Worm (Caenorhabditis elegans) whole organism, young adult: ENCODE results near the gene pals-37.

ENCODE experiments used
- C17E4.6 ChIP-seq: fragments of 200-800 bp; sonication (Bioruptor generic); IDR thresholded peaks from 2 replicates; pipeline ENCODE4 v1.3.6; 2022; ENCODE audit warnings: missing genetic modification reagents, missing genetic modification characterization, missing compliant biosample characterization
- D2030.7 ChIP-seq: fragments of 200-800 bp; sonication (Bioruptor generic); IDR thresholded peaks from 2 replicates; pipeline ENCODE4 v1.3.6; 2022; ENCODE audit warnings: missing genetic modification reagents, missing genetic modification characterization, missing compliant biosample characterization
- F23B12.7 ChIP-seq: sonication (generic microtip); optimal IDR thresholded peaks from 2 replicates; lab custom pipeline; 2017; ENCODE audit warnings: missing genetic modification characterization, mild to moderate bottlenecking, missing compliant biosample characterization, antibody characterized with exemption, moderate library complexity; ENCODE audit not compliant: insufficient read depth
- F37B4.10 ChIP-seq: fragments of 200-800 bp; sonication (Bioruptor generic); IDR thresholded peaks from 2 replicates; pipeline ENCODE4 v1.3.6; 2022; ENCODE audit warnings: missing genetic modification characterization, missing compliant biosample characterization
- K11D2.4 ChIP-seq: fragments of 200-800 bp; sonication (Bioruptor generic); IDR thresholded peaks from 2 replicates; pipeline ENCODE4 v1.3.6; 2022; ENCODE audit warnings: missing genetic modification reagents, missing genetic modification characterization, missing compliant biosample characterization
- K12H6.12 ChIP-seq: fragments of 200-800 bp; sonication (Bioruptor generic); optimal IDR thresholded peaks from 2 replicates; lab custom pipeline; 2018; ENCODE audit warnings: mild to moderate bottlenecking, missing genetic modification characterization, missing compliant biosample characterization
- Y53F4B.3 ChIP-seq: fragments of 200-800 bp; sonication (Bioruptor generic); IDR thresholded peaks from 2 replicates; pipeline ENCODE4 v1.3.6; 2022; ENCODE audit warnings: missing genetic modification reagents, missing genetic modification characterization, missing compliant biosample characterization
- aptf-3 ChIP-seq: fragments of 200-800 bp; sonication (Bioruptor generic); IDR thresholded peaks from 2 replicates; pipeline ENCODE4 v1.3.6; 2022; ENCODE audit warnings: missing genetic modification characterization, missing compliant biosample characterization
- athp-1 ChIP-seq: sonication (generic microtip); optimal IDR thresholded peaks from 2 replicates; lab custom pipeline; 2017; ENCODE audit warnings: mild to moderate bottlenecking, missing genetic modification characterization, missing compliant biosample characterization
- attf-3 ChIP-seq: fragments of 200-800 bp; sonication (Bioruptor generic); conservative IDR thresholded peaks from 2 replicates; pipeline ENCODE4 v1.3.6; 2022; ENCODE audit warnings: missing genetic modification reagents, missing genetic modification characterization, missing compliant biosample characterization
- attf-6 ChIP-seq: fragments of 200-800 bp; sonication (Bioruptor generic); IDR thresholded peaks from 2 replicates; pipeline ENCODE4 v1.3.6; 2022; ENCODE audit warnings: missing genetic modification reagents, missing genetic modification characterization, missing compliant biosample characterization
- cebp-1 ChIP-seq, 2 experiments: fragments of 200-800 bp in 1 of 2; sonication (Bioruptor generic) in 1 of 2; sonication (generic microtip) in 1 of 2; IDR thresholded peaks in 1 of 2; optimal IDR thresholded peaks in 1 of 2; 2 replicates each; pipeline versions ENCODE4 v1.3.6 to Lab custom; 2017 to 2022; ENCODE audit warnings: missing compliant biosample characterization in 2 of 2, missing genetic modification characterization in 2 of 2, mild to moderate bottlenecking in 1 of 2, missing genetic modification reagents in 1 of 2, moderate library complexity in 1 of 2
- ceh-58 ChIP-seq: fragments of 200-800 bp; sonication (Bioruptor generic); IDR thresholded peaks from 2 replicates; pipeline ENCODE4 v1.3.6; 2022; ENCODE audit warnings: missing genetic modification characterization, missing compliant biosample characterization
- ceh-91 ChIP-seq: fragments of 200-800 bp; sonication (Bioruptor generic); IDR thresholded peaks from 2 replicates; pipeline ENCODE4 v1.3.6; 2022; ENCODE audit warnings: missing genetic modification reagents, missing genetic modification characterization, missing compliant biosample characterization
- dpff-1 ChIP-seq: sonication (generic microtip); optimal IDR thresholded peaks from 2 replicates; lab custom pipeline; 2017; ENCODE audit warnings: mild to moderate bottlenecking, missing genetic modification characterization, missing compliant biosample characterization
- dpl-1 ChIP-seq: fragments of 150-350 bp; optimal IDR thresholded peaks from 2 replicates; lab custom pipeline; 2014; ENCODE audit warnings: missing biosample characterization, missing genetic modification reagents, missing genetic modification characterization
- efl-1 ChIP-seq: fragments of 150-350 bp; optimal IDR thresholded peaks from 2 replicates; lab custom pipeline; 2014; ENCODE audit warnings: missing biosample characterization, missing genetic modification reagents, missing genetic modification characterization
- egl-44 ChIP-seq: fragments of 200-800 bp; sonication (Bioruptor generic); IDR thresholded peaks from 2 replicates; pipeline ENCODE4 v1.3.6; 2022; ENCODE audit warnings: missing genetic modification reagents, missing genetic modification characterization, missing compliant biosample characterization
- egrh-3 ChIP-seq: fragments of 200-800 bp; sonication (Bioruptor generic); IDR thresholded peaks from 2 replicates; pipeline ENCODE4 v1.3.6; 2022; ENCODE audit warnings: missing genetic modification reagents, missing genetic modification characterization, missing compliant biosample characterization
- hmg-1.2 ChIP-seq: fragments of 200-800 bp; sonication (Bioruptor generic); IDR thresholded peaks from 2 replicates; pipeline ENCODE4 v1.3.6; 2022; ENCODE audit warnings: missing genetic modification reagents, missing genetic modification characterization, missing compliant biosample characterization
- hsf-1 ChIP-seq: fragments of 200-800 bp; sonication (Bioruptor generic); IDR thresholded peaks from 2 replicates; pipeline ENCODE4 v1.3.6; 2022; ENCODE audit warnings: missing genetic modification reagents, missing genetic modification characterization, missing compliant biosample characterization
- lag-1 ChIP-seq: fragments of 200-800 bp; sonication (Bioruptor generic); IDR thresholded peaks from 2 replicates; pipeline ENCODE4 v1.3.6; 2022; ENCODE audit warnings: missing genetic modification reagents, missing genetic modification characterization, missing compliant biosample characterization
- let-526 ChIP-seq: fragments of 200-800 bp; sonication (Bioruptor generic); IDR thresholded peaks from 2 replicates; pipeline ENCODE4 v1.3.6; 2022; ENCODE audit warnings: missing genetic modification reagents, missing genetic modification characterization, missing compliant biosample characterization
- let-607 ChIP-seq, 2 experiments: fragments of 200-800 bp in 1 of 2; sonication (Bioruptor generic) in 1 of 2; sonication (generic microtip) in 1 of 2; optimal IDR thresholded peaks; 2 replicates each; lab custom pipeline; 2016 to 2018; ENCODE audit warnings: mild to moderate bottlenecking in 2 of 2, missing compliant biosample characterization in 2 of 2, missing genetic modification characterization in 2 of 2, moderate library complexity in 2 of 2, missing genotype in 1 of 2
- lir-1 ChIP-seq: fragments of 200-800 bp; sonication (Bioruptor generic); conservative IDR thresholded peaks from 2 replicates; pipeline ENCODE4 v1.3.6; 2022; ENCODE audit warnings: missing genetic modification reagents, missing genetic modification characterization, missing compliant biosample characterization
- lsl-1 ChIP-seq: fragments of 200-800 bp; sonication (Bioruptor generic); optimal IDR thresholded peaks from 2 replicates; lab custom pipeline; 2018; ENCODE audit warnings: mild to moderate bottlenecking, missing genetic modification characterization, moderate library complexity, missing compliant biosample characterization
- lsy-27 ChIP-seq: sonication (generic microtip); optimal IDR thresholded peaks from 2 replicates; lab custom pipeline; 2017; ENCODE audit warnings: missing genetic modification characterization, mild to moderate bottlenecking, missing compliant biosample characterization, antibody characterized with exemption, missing genotype, borderline replicate concordance; ENCODE audit not compliant: insufficient read depth
- madf-3 ChIP-seq: fragments of 200-800 bp; sonication (Bioruptor generic); IDR thresholded peaks from 2 replicates; pipeline ENCODE4 v1.3.6; 2022; ENCODE audit warnings: missing genetic modification reagents, missing genetic modification characterization, missing compliant biosample characterization
- mes-4 ChIP-seq: sonication (generic microtip); optimal IDR thresholded peaks from 2 replicates; lab custom pipeline; 2016; ENCODE audit warnings: missing genotype, missing genetic modification characterization, missing compliant biosample characterization
- nfya-1 ChIP-seq: sonication (generic microtip); optimal IDR thresholded peaks from 2 replicates; lab custom pipeline; 2017; ENCODE audit warnings: antibody characterized with exemption, missing compliant biosample characterization, missing genetic modification characterization, borderline replicate concordance; ENCODE audit not compliant: insufficient read depth
- nfyb-1 ChIP-seq: fragments of 200-800 bp; sonication (Bioruptor generic); IDR thresholded peaks from 2 replicates; pipeline ENCODE4 v1.3.6; 2022; ENCODE audit warnings: missing genetic modification reagents, missing genetic modification characterization, missing compliant biosample characterization
- nhr-179 ChIP-seq: sonication (generic microtip); optimal IDR thresholded peaks from 2 replicates; lab custom pipeline; 2016; ENCODE audit warnings: mild to moderate bottlenecking, missing genetic modification characterization, missing compliant biosample characterization
- pha-4 ChIP-seq: fragments of 150-350 bp; sonication (generic microtip); optimal IDR thresholded peaks from 2 replicates; lab custom pipeline; 2014; ENCODE audit warnings: missing biosample characterization, missing genetic modification reagents, missing genetic modification characterization
- sea-2 ChIP-seq: fragments of 200-800 bp; sonication (Bioruptor generic); IDR thresholded peaks from 2 replicates; pipeline ENCODE4 v1.3.6; 2022; ENCODE audit warnings: missing genetic modification characterization, missing compliant biosample characterization
- snpc-1.1 ChIP-seq: sonication (generic microtip); optimal IDR thresholded peaks from 2 replicates; lab custom pipeline; 2017; ENCODE audit warnings: missing genetic modification characterization, mild to moderate bottlenecking, missing compliant biosample characterization, antibody characterized with exemption, moderate library complexity, missing genotype, missing genetic modification reagents; ENCODE audit not compliant: insufficient read depth
- snpc-3.4 ChIP-seq: sonication (generic microtip); optimal IDR thresholded peaks from 2 replicates; lab custom pipeline; 2017; ENCODE audit warnings: missing genetic modification characterization, mild to moderate bottlenecking, missing compliant biosample characterization, antibody characterized with exemption, moderate library complexity, missing genotype, missing genetic modification reagents
- snpc-4 ChIP-seq, 5 experiments: fragments of 150-350 bp in 1 of 5; sonication (generic microtip) in 4 of 5; optimal IDR thresholded peaks; 2 replicates each; lab custom pipeline; 2014 to 2018; ENCODE audit warnings: missing genetic modification characterization in 5 of 5, missing biosample characterization in 3 of 5, antibody characterized with exemption in 2 of 5, mild to moderate bottlenecking in 2 of 5, missing compliant biosample characterization in 2 of 5, missing genotype in 2 of 5, moderate library complexity in 2 of 5, missing genetic modification reagents in 1 of 5
- sptf-2 ChIP-seq: fragments of 200-800 bp; sonication (Bioruptor generic); optimal IDR thresholded peaks from 2 replicates; lab custom pipeline; 2018; ENCODE audit warnings: mild to moderate bottlenecking, missing genetic modification characterization, missing compliant biosample characterization
- unc-130 ChIP-seq: sonication (generic microtip); optimal IDR thresholded peaks from 2 replicates; lab custom pipeline; 2016; ENCODE audit warnings: missing genetic modification reagents, missing genetic modification characterization, missing compliant biosample characterization
- ztf-22 ChIP-seq: fragments of 200-800 bp; sonication (Bioruptor generic); optimal IDR thresholded peaks from 2 replicates; lab custom pipeline; 2018; ENCODE audit warnings: mild to moderate bottlenecking, missing genetic modification characterization, moderate library complexity, missing compliant biosample characterization

Gene pals-37

ce11 chrV:12455695-12456094 is 14.4 kb upstream of the pals-37 start:
- TF ChIP-seq F37B4.10 (GFP tag; lab: Robert Waterston, UW) (no peak), mes-4 (tag; lab: Kevin White, UChicago) (no peak), egrh-3 (GFP tag; lab: Robert Waterston, UW) (peak; percentile 81; the same call in 1 of the 2 replicates), K12H6.12 (no peak), hmg-1.2 (GFP tag; lab: Robert Waterston, UW) (0 out of 2 replicates have a peak, but pooled peaks have one; percentile 4)
- TF ChIP-seq, all 124 proteins: peak for 2

ce11 chrV:12450441-12450840 is 9.1 kb upstream of the pals-37 start, which contains the start of gene F28C1.1:
Gene F28C1.1 (plus strand): TSS chrV:12450805.
- TF ChIP-seq efl-1 (GFP tag; lab: Kevin White, UChicago) (peak; percentile 51), aptf-3 (no peak), C17E4.6 (GFP tag; lab: Robert Waterston, UW) (no peak), dpl-1 (GFP tag; lab: Kevin White, UChicago) (peak; percentile 7), lir-1 (GFP tag; lab: Robert Waterston, UW) (no peak), attf-3 (GFP tag; lab: Robert Waterston, UW) (peak; percentile 93), cebp-1 (GFP tag; IDR thresholded peaks at IDR 0.05; lab: Robert Waterston, UW) (no peak), cebp-1 (tag; optimal IDR thresholded peaks at IDR 0.05; lab: Kevin White, UChicago) (no peak), ceh-58 (GFP tag; lab: Robert Waterston, UW) (no peak), dpff-1 (no peak), let-526 (GFP tag; lab: Robert Waterston, UW) (no peak)

- TF ChIP-seq unc-130 (GFP tag; lab: Kevin White, UChicago) = no peak
- no peak for TF ChIP-seq athp-1
- no peak for TF ChIP-seq attf-3 (GFP tag; lab: Robert Waterston, UW)
- TF ChIP-seq madf-3 = no peak
- no peak for TF ChIP-seq C17E4.6 (GFP tag; lab: Robert Waterston, UW)
- no peak for TF ChIP-seq egl-44
- TF ChIP-seq snpc-1.1 (tag; lab: Kevin White, UChicago) = no peak
- no peak for TF ChIP-seq nfyb-1 (GFP tag; lab: Robert Waterston, UW)
- TF ChIP-seq hsf-1 (GFP tag; lab: Robert Waterston, UW) = no peak
- no peak for TF ChIP-seq lsy-27 (tag; lab: Kevin White, UChicago)
- TF ChIP-seq sea-2 (GFP tag; lab: Robert Waterston, UW) = no peak
- no peak for TF ChIP-seq lsl-1 (GFP tag; lab: Kevin White, UChicago)
- TF ChIP-seq let-607 (tag; optimal IDR thresholded peaks at IDR 0.05; lab: Kevin White, UChicago) = no peak
Observed at ce11 chrV:12449902-12450301, 8.6 kb upstream of the pals-37 start, which contains the start of gene C54D10.10. Gene C54D10.10 (minus strand): TSS chrV:12450002.

- TF ChIP-seq snpc-4 (GFP tag; optimal IDR thresholded peaks at IDR 0.05; lab: Kevin White, UChicago) (no peak), snpc-4 (tag; optimal IDR thresholded peaks at IDR 0.05; lab: Kevin White, UChicago) (no peak), K12H6.12 (no peak), D2030.7 (GFP tag; lab: Robert Waterston, UW) (no peak), nhr-179 (no peak), attf-6 (GFP tag; lab: Robert Waterston, UW) (no peak), K11D2.4 (no peak), ceh-91 (GFP tag; lab: Robert Waterston, UW) (no peak), lag-1 (no peak), lsl-1 (GFP tag; lab: Kevin White, UChicago) (no peak), snpc-3.4 (tag; lab: Kevin White, UChicago) (no peak), F23B12.7 (tag; lab: Kevin White, UChicago) (no peak), nfya-1 (tag; lab: Kevin White, UChicago) (no peak), Y53F4B.3 (GFP tag; lab: Robert Waterston, UW) (no peak), sptf-2 (GFP tag; lab: Kevin White, UChicago) (no peak), mes-4 (tag; lab: Kevin White, UChicago) (no peak), pha-4 (tag; lab: Kevin White, UChicago) (no peak), ztf-22 (no peak)
Observed at ce11 chrV:12446895-12447294, 5.6 kb upstream of the pals-37 start, which contains the start of the genes pals-38 and C54D10.9. Gene pals-38 (minus strand): TSS chrV:12446995. Gene C54D10.9 (plus strand): TSS chrV:12447153.
